Worm (Caenorhabditis elegans): ENCODE measurements around the gene B0554.7.

- TF ChIP-seq nhr-90 (tag; optimal IDR thresholded peaks at IDR 0.05), result no peak
- TF ChIP-seq ceh-40 (GFP tag; IDR thresholded peaks at IDR 0.05), result no peak
- TF ChIP-seq F22D6.2 (tag; optimal IDR thresholded peaks at IDR 0.05), result no peak
- TF ChIP-seq pha-4 (tag; optimal IDR thresholded peaks at IDR 0.05), result no peak
- no peak for TF ChIP-seq F10E7.11 (tag; optimal IDR thresholded peaks at IDR 0.05)
- no peak for TF ChIP-seq akir-1 (GFP tag; optimal IDR thresholded peaks at IDR 0.05)
- no peak for TF ChIP-seq ama-1 (optimal IDR thresholded peaks at IDR 0.05)
- no peak for TF ChIP-seq ama-1 (GFP tag; optimal IDR thresholded peaks at IDR 0.05)
Measured at ce11 chrV:487980-488379, 47.2 kb upstream of the B0554.7 start.

Data from whole organism, young adult.